Fruit fly (Drosophila melanogaster) whole organism, embryonic: ENCODE data around the gene Hmr.
A peak's percentile ranks its signal among the peaks of the same experiment; 100 is the strongest.

ENCODE experiments used
- CG10321 ChIP-seq: fragments of 200-800 bp; sonication (Bioruptor generic); IDR thresholded peaks from 2 replicates; pipeline ENCODE4 v1.3.6; 2022; ENCODE audit warnings: missing biosample characterization, missing genetic modification characterization
- CG10431 ChIP-seq: fragments of 200-800 bp; sonication (Bioruptor generic); optimal IDR thresholded peaks from 3 replicates; lab custom pipeline; 2018; ENCODE audit warnings: missing biosample characterization, mild to moderate bottlenecking, missing genetic modification characterization
- CG10543 ChIP-seq: fragments of 200-800 bp; sonication (Bioruptor generic); optimal IDR thresholded peaks from 3 replicates; lab custom pipeline; 2017; ENCODE audit warnings: missing biosample characterization, mild to moderate bottlenecking, missing genetic modification characterization, moderate library complexity
- CG11398 ChIP-seq: fragments of 200-800 bp; sonication (Bioruptor generic); optimal IDR thresholded peaks from 2 replicates; lab custom pipeline; 2016; ENCODE audit warnings: missing biosample characterization, missing genetic modification characterization
- CG12071 ChIP-seq: fragments of 200-800 bp; sonication (Bioruptor generic); optimal IDR thresholded peaks from 3 replicates; lab custom pipeline; 2018; ENCODE audit warnings: missing biosample characterization, mild to moderate bottlenecking, missing genetic modification characterization
- CG13894 ChIP-seq: fragments of 200-800 bp; sonication (Bioruptor generic); optimal IDR thresholded peaks from 3 replicates; lab custom pipeline; 2018; ENCODE audit warnings: missing biosample characterization, mild to moderate bottlenecking, missing genetic modification characterization, moderate library complexity
- CG14710 ChIP-seq: fragments of 200-800 bp; sonication (Bioruptor generic); optimal IDR thresholded peaks from 3 replicates; lab custom pipeline; 2019; ENCODE audit warnings: missing biosample characterization, mild to moderate bottlenecking, missing genetic modification characterization, moderate library complexity
- CG15011 ChIP-seq: fragments of 200-800 bp; sonication (Bioruptor generic); optimal IDR thresholded peaks from 3 replicates; lab custom pipeline; 2018; ENCODE audit warnings: missing biosample characterization, mild to moderate bottlenecking, missing genetic modification characterization
- CG17802 ChIP-seq: fragments of 200-800 bp; sonication (Bioruptor generic); optimal IDR thresholded peaks from 2 replicates; lab custom pipeline; 2018; ENCODE audit warnings: missing biosample characterization, mild to moderate bottlenecking, missing genetic modification characterization, moderate library complexity
- CG17912 ChIP-seq: fragments of 200-800 bp; sonication (Bioruptor generic); optimal IDR thresholded peaks from 2 replicates; lab custom pipeline; 2018; ENCODE audit warnings: missing biosample characterization, mild to moderate bottlenecking, missing genetic modification characterization
- CG18599 ChIP-seq: fragments of 200-800 bp; sonication (Bioruptor generic); optimal IDR thresholded peaks from 3 replicates; lab custom pipeline; 2017; ENCODE audit warnings: missing biosample characterization, missing genetic modification characterization, mild to moderate bottlenecking, moderate library complexity, missing genetic modification reagents
- CG30431 ChIP-seq: fragments of 200-800 bp; sonication (Bioruptor generic); optimal IDR thresholded peaks from 2 replicates; lab custom pipeline; 2017; ENCODE audit warnings: missing biosample characterization, missing genetic modification characterization
- CG32532 ChIP-seq: fragments of 200-800 bp; sonication (Bioruptor generic); IDR thresholded peaks from 2 replicates; pipeline ENCODE4 v1.3.6; 2022; ENCODE audit warnings: missing biosample characterization, missing genetic modification characterization
- CG4282 ChIP-seq: fragments of 200-800 bp; sonication (Bioruptor generic); optimal IDR thresholded peaks from 2 replicates; lab custom pipeline; 2016; ENCODE audit warnings: missing biosample characterization, missing genetic modification characterization
- CG6765 ChIP-seq: fragments of 200-800 bp; sonication (Bioruptor generic); optimal IDR thresholded peaks from 3 replicates; lab custom pipeline; 2017; ENCODE audit warnings: missing biosample characterization, mild to moderate bottlenecking, missing genetic modification characterization
- CG6813 ChIP-seq: fragments of 200-800 bp; sonication (Bioruptor generic); optimal IDR thresholded peaks from 2 replicates; lab custom pipeline; 2017; ENCODE audit warnings: missing biosample characterization, missing genetic modification characterization, mild to moderate bottlenecking, moderate library complexity, missing genetic modification reagents
- CG7357 ChIP-seq: fragments of 200-800 bp; sonication (Bioruptor generic); IDR thresholded peaks from 3 replicates; pipeline ENCODE4 v1.3.6; 2022; ENCODE audit warnings: missing biosample characterization, missing genetic modification characterization
- CG7839 ChIP-seq: fragments of 200-800 bp; sonication (Bioruptor generic); optimal IDR thresholded peaks from 3 replicates; lab custom pipeline; 2018; ENCODE audit warnings: missing biosample characterization, mild to moderate bottlenecking, missing genetic modification characterization, moderate library complexity
- CG7928 ChIP-seq: fragments of 200-800 bp; sonication (Bioruptor generic); optimal IDR thresholded peaks from 2 replicates; lab custom pipeline; 2017; ENCODE audit warnings: missing biosample characterization, mild to moderate bottlenecking, missing genetic modification characterization
- D ChIP-seq, 2 experiments: fragments of 200-800 bp in 1 of 2; fragments of >200 bp in 1 of 2; sonication (Bioruptor generic) in 1 of 2; optimal IDR thresholded peaks; 2 replicates in 1 of 2; 3 replicates in 1 of 2; lab custom pipeline; 2017; ENCODE audit warnings: mild to moderate bottlenecking in 1 of 2, missing biosample characterization in 1 of 2, missing genetic modification characterization in 1 of 2, missing genetic modification reagents in 1 of 2
- D19B ChIP-seq: fragments of 200-800 bp; sonication (Bioruptor generic); optimal IDR thresholded peaks from 2 replicates; lab custom pipeline; 2017; ENCODE audit warnings: missing biosample characterization, mild to moderate bottlenecking, missing genetic modification characterization
- Dref ChIP-seq: fragments of 200-800 bp; sonication (Bioruptor generic); IDR thresholded peaks from 2 replicates; pipeline ENCODE4 v1.3.6; 2022; ENCODE audit warnings: missing biosample characterization, missing genetic modification characterization
- E2f2 ChIP-seq: fragments of 200-800 bp; sonication (Bioruptor generic); IDR thresholded peaks from 2 replicates; pipeline ENCODE4 v1.3.6; 2022; ENCODE audit warnings: missing biosample characterization, missing genetic modification characterization
- Fer3 ChIP-seq: fragments of 200-800 bp; sonication (Bioruptor generic); optimal IDR thresholded peaks from 2 replicates; lab custom pipeline; 2018; ENCODE audit warnings: missing biosample characterization, mild to moderate bottlenecking, missing genetic modification characterization, moderate library complexity
- Gsc ChIP-seq: fragments of 200-800 bp; sonication (Bioruptor generic); IDR thresholded peaks from 2 replicates; pipeline ENCODE4 v1.3.6; 2022; ENCODE audit warnings: missing biosample characterization, missing genetic modification characterization
- HLH4C ChIP-seq: fragments of 200-800 bp; sonication (Bioruptor generic); IDR thresholded peaks from 3 replicates; pipeline ENCODE4 v1.3.6; 2022; ENCODE audit warnings: missing biosample characterization, missing genetic modification characterization; ENCODE audit not compliant: partially characterized antibody
- Hmx ChIP-seq: fragments of 200-800 bp; sonication (Bioruptor generic); optimal IDR thresholded peaks from 2 replicates; lab custom pipeline; 2016; ENCODE audit warnings: missing biosample characterization, missing genetic modification characterization
- NC2α ChIP-seq: fragments of 200-800 bp; sonication (Bioruptor generic); optimal IDR thresholded peaks from 2 replicates; lab custom pipeline; 2016; ENCODE audit warnings: missing biosample characterization, missing genetic modification characterization
- Optix ChIP-seq: fragments of 200-800 bp; sonication (Bioruptor generic); IDR thresholded peaks from 3 replicates; pipeline ENCODE4 v1.3.6; 2022; ENCODE audit warnings: missing biosample characterization, missing genetic modification characterization
- PHDP ChIP-seq: fragments of 200-800 bp; sonication (Bioruptor generic); optimal IDR thresholded peaks from 3 replicates; lab custom pipeline; 2018; ENCODE audit warnings: missing biosample characterization, mild to moderate bottlenecking, missing genetic modification characterization, moderate library complexity
- Usf ChIP-seq: fragments of 200-800 bp; sonication (Bioruptor generic); optimal IDR thresholded peaks from 2 replicates; lab custom pipeline; 2017; ENCODE audit warnings: missing genotype, missing biosample characterization, missing genetic modification characterization
- Vsx1 ChIP-seq: fragments of 200-800 bp; sonication (Bioruptor generic); optimal IDR thresholded peaks from 2 replicates; lab custom pipeline; 2017; ENCODE audit warnings: missing biosample characterization, mild to moderate bottlenecking, missing genetic modification characterization, missing genetic modification reagents
- Xbp1 ChIP-seq: fragments of 200-800 bp; sonication (Bioruptor generic); optimal IDR thresholded peaks from 3 replicates; lab custom pipeline; 2016; ENCODE audit warnings: missing biosample characterization, mild to moderate bottlenecking, missing genetic modification characterization
- Xrp1 ChIP-seq: fragments of 200-800 bp; sonication (Bioruptor generic); IDR thresholded peaks from 2 replicates; pipeline ENCODE4 v1.3.6; 2022; ENCODE audit warnings: missing biosample characterization, missing genetic modification characterization
- amos ChIP-seq: fragments of 200-800 bp; sonication (Bioruptor generic); IDR thresholded peaks from 2 replicates; pipeline ENCODE4 v1.3.6; 2022; ENCODE audit warnings: missing biosample characterization, missing genetic modification characterization; ENCODE audit not compliant: partially characterized antibody
- ap ChIP-seq: fragments of 200-800 bp; sonication (Bioruptor generic); IDR thresholded peaks from 2 replicates; pipeline ENCODE4 v1.3.6; 2022; ENCODE audit warnings: missing biosample characterization, missing genetic modification characterization
- ara ChIP-seq: fragments of 200-800 bp; sonication (Bioruptor generic); IDR thresholded peaks from 2 replicates; pipeline ENCODE4 v1.3.6; 2022; ENCODE audit warnings: missing biosample characterization, missing genetic modification characterization
- cas ChIP-seq: fragments of 200-800 bp; sonication (Bioruptor generic); IDR thresholded peaks from 2 replicates; pipeline ENCODE4 v1.3.6; 2022; ENCODE audit warnings: missing biosample characterization, missing genetic modification characterization
- dan ChIP-seq: fragments of 200-800 bp; sonication (Bioruptor generic); IDR thresholded peaks from 2 replicates; pipeline ENCODE4 v1.3.6; 2022; ENCODE audit warnings: missing biosample characterization, missing genetic modification characterization
- dmrt99B ChIP-seq: fragments of 200-800 bp; sonication (Bioruptor generic); optimal IDR thresholded peaks from 2 replicates; lab custom pipeline; 2018; ENCODE audit warnings: missing biosample characterization, mild to moderate bottlenecking, missing genetic modification characterization, moderate library complexity
- ewg ChIP-seq: fragments of 200-800 bp; sonication (Bioruptor generic); optimal IDR thresholded peaks from 3 replicates; lab custom pipeline; 2017; ENCODE audit warnings: mild to moderate bottlenecking, missing biosample characterization, missing genetic modification reagents, missing genetic modification characterization
- kay ChIP-seq: fragments of 200-800 bp; sonication (Bioruptor generic); optimal IDR thresholded peaks from 2 replicates; lab custom pipeline; 2016; ENCODE audit warnings: missing biosample characterization, missing genetic modification characterization
- pita ChIP-seq: fragments of 200-800 bp; sonication (Bioruptor generic); optimal IDR thresholded peaks from 2 replicates; lab custom pipeline; 2017; ENCODE audit warnings: missing biosample characterization, mild to moderate bottlenecking, missing genetic modification characterization
- sim ChIP-seq: fragments of 200-800 bp; sonication (Bioruptor generic); IDR thresholded peaks from 2 replicates; pipeline ENCODE4 v1.3.6; 2022; ENCODE audit warnings: missing biosample characterization, missing genetic modification characterization
- slou ChIP-seq: fragments of 200-800 bp; sonication (Bioruptor generic); optimal IDR thresholded peaks from 3 replicates; lab custom pipeline; 2016; ENCODE audit warnings: missing biosample characterization, missing genetic modification characterization
- slp2 ChIP-seq: fragments of 200-800 bp; sonication (Bioruptor generic); optimal IDR thresholded peaks from 2 replicates; lab custom pipeline; 2016; ENCODE audit warnings: missing biosample characterization, missing genetic modification characterization
- tgo ChIP-seq: fragments of 200-800 bp; sonication (Bioruptor generic); IDR thresholded peaks from 3 replicates; pipeline ENCODE4 v1.3.6; 2022; ENCODE audit warnings: missing biosample characterization, missing genetic modification characterization
- tup ChIP-seq: fragments of 200-800 bp; sonication (Bioruptor generic); optimal IDR thresholded peaks from 2 replicates; lab custom pipeline; 2016; ENCODE audit warnings: missing biosample characterization, mild to moderate bottlenecking, missing genetic modification characterization, moderate library complexity
- vvl ChIP-seq: fragments of 200-800 bp; sonication (Bioruptor generic); IDR thresholded peaks from 2 replicates; pipeline ENCODE4 v1.3.6; 2022; ENCODE audit warnings: missing biosample characterization, missing genetic modification characterization
- z ChIP-seq: fragments of 200-800 bp; sonication (Bioruptor generic); IDR thresholded peaks from 3 replicates; pipeline ENCODE4 v1.3.6; 2022; ENCODE audit warnings: missing biosample characterization, missing genetic modification characterization
- zfh1 ChIP-seq: fragments of 200-800 bp; sonication (Bioruptor generic); IDR thresholded peaks from 3 replicates; pipeline ENCODE4 v1.3.6; 2022; ENCODE audit warnings: missing biosample characterization, missing genetic modification characterization

Gene Hmr

DNA sequence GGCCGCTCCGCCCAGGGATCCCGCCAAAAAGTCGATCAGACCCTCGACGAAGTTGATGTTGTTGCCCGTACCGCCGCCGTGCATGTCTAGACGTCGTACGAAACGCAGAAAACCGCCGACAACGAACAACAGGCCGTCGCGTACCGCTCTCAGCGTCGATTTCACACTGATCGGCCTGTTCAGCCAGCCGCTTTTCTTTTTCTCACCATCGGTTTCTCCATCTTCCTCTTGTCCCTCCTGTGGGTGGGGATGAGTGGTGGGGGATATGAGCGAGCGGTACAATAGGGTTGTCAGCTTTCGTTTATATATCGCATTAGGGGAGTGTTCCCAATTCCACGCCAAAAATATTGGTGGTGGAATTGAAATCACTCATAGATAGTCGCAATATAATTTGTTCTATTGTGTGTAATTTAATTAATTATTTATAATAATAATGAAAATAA, 5.8 kb upstream of the Hmr start (continued):
- TF ChIP-seq CG13894: no peak
- peak; percentile 52; the same call in 2 of the 3 replicates for TF ChIP-seq tgo
- TF ChIP-seq dan: no peak
- TF ChIP-seq CG6765 (GFP tag; lab: Kevin White, UChicago): peak; percentile 32
- TF ChIP-seq Gsc: no peak
- no peak for TF ChIP-seq HLH4C
- TF ChIP-seq Vsx1 (GFP tag; lab: Kevin White, UChicago): no peak
- TF ChIP-seq Dref (GFP tag; lab: Robert Waterston, UW): peak; percentile 55
- TF ChIP-seq Hmx (GFP tag; lab: Kevin White, UChicago): no peak
- peak; percentile 40 for TF ChIP-seq Fer3 (tag; lab: Kevin White, UChicago)
- no peak for TF ChIP-seq ap
- peak; percentile 7 for TF ChIP-seq CG30431 (GFP tag; lab: Kevin White, UChicago)
- no peak for TF ChIP-seq ewg (GFP tag; lab: Kevin White, UChicago)
- no peak for TF ChIP-seq D19B (GFP tag; lab: Kevin White, UChicago)
- TF ChIP-seq CG7928 (GFP tag; lab: Kevin White, UChicago): no peak
- peak; percentile 50 for TF ChIP-seq amos
- TF ChIP-seq CG17802: no peak
- TF ChIP-seq Xbp1 (GFP tag; lab: Kevin White, UChicago): peak; percentile 54
- TF ChIP-seq PHDP: no peak
- no peak for TF ChIP-seq tup (GFP tag; lab: Kevin White, UChicago)
- no peak for TF ChIP-seq z
- no peak for TF ChIP-seq cas (GFP tag; lab: Robert Waterston, UW)
- TF ChIP-seq CG7357: no peak
- no peak for TF ChIP-seq CG17912 (GFP tag; lab: Kevin White, UChicago)
- TF ChIP-seq CG14710 (tag; lab: Kevin White, UChicago): peak; percentile 52
- no peak for TF ChIP-seq CG18599 (GFP tag; lab: Kevin White, UChicago)
- TF ChIP-seq CG11398 (GFP tag; lab: Kevin White, UChicago): no peak
- TF ChIP-seq CG10321: no peak
- peak; percentile 2 for TF ChIP-seq CG10431
- 0 out of 2 replicates have a peak, but pooled peaks have one; percentile 11 for TF ChIP-seq E2f2 (GFP tag; lab: Robert Waterston, UW)
- TF ChIP-seq D (optimal IDR thresholded peaks at IDR 0.05; lab: Kevin White, UChicago): no peak
- TF ChIP-seq D (GFP tag; optimal IDR thresholded peaks at IDR 0.05; lab: Kevin White, UChicago): peak; percentile 31
- TF ChIP-seq CG4282 (GFP tag; lab: Kevin White, UChicago): no peak
- no peak for TF ChIP-seq CG15011
- TF ChIP-seq CG6813 (GFP tag; lab: Kevin White, UChicago): no peak
- TF ChIP-seq Xrp1 (GFP tag; lab: Robert Waterston, UW): peak; percentile 42; the same call in 1 of the 2 replicates
- TF ChIP-seq NC2α: no peak
- TF ChIP-seq zfh1 (GFP tag; lab: Robert Waterston, UW): no peak; the same call in 2 of the 3 replicates
- peak; percentile 23 for TF ChIP-seq dmrt99B (tag; lab: Kevin White, UChicago)
- TF ChIP-seq CG12071: no peak
- TF ChIP-seq pita: no peak
- TF ChIP-seq Optix (GFP tag; lab: Robert Waterston, UW): no peak
- TF ChIP-seq sim: no peak
- peak; percentile 67 for TF ChIP-seq CG32532 (GFP tag; lab: Robert Waterston, UW)
- peak; percentile 46 for TF ChIP-seq CG7839 (tag; lab: Kevin White, UChicago)
- TF ChIP-seq ara (GFP tag; lab: Robert Waterston, UW): no peak
- no peak for TF ChIP-seq slp2
- peak; percentile 56; the same call in 1 of the 2 replicates for TF ChIP-seq vvl (GFP tag; lab: Robert Waterston, UW)
- peak; percentile 23 for TF ChIP-seq Usf (GFP tag; lab: Kevin White, UChicago)
- TF ChIP-seq kay: no peak
- no peak for TF ChIP-seq CG10543 (GFP tag; lab: Kevin White, UChicago)
- TF ChIP-seq slou (GFP tag; lab: Kevin White, UChicago): no peak
